Worm (Caenorhabditis elegans) whole organism, L1 larva: ENCODE results near the gene C42D8.9.

Experiments used
- C34B4.2 ChIP-seq: sonication (generic microtip); optimal IDR thresholded peaks from 2 replicates; lab custom pipeline; 2017; ENCODE audit warnings: mild to moderate bottlenecking, missing genetic modification characterization, missing compliant biosample characterization
- Y116A8C.19 ChIP-seq: sonication (generic microtip); optimal IDR thresholded peaks from 2 replicates; lab custom pipeline; 2016; ENCODE audit warnings: missing compliant biosample characterization, missing genetic modification characterization, borderline replicate concordance
- aha-1 ChIP-seq: fragments of 150-350 bp; optimal IDR thresholded peaks from 2 replicates; lab custom pipeline; 2014; ENCODE audit warnings: missing biosample characterization, missing genetic modification characterization
- alr-1 ChIP-seq: fragments of 200-800 bp; sonication (Bioruptor generic); optimal IDR thresholded peaks from 2 replicates; lab custom pipeline; 2018; ENCODE audit warnings: borderline replicate concordance, mild to moderate bottlenecking, missing genetic modification characterization, missing compliant biosample characterization
- aly-2 ChIP-seq: fragments of 150-350 bp; optimal IDR thresholded peaks from 2 replicates; lab custom pipeline; 2014; ENCODE audit warnings: missing biosample characterization, missing genetic modification characterization
- ceh-82 ChIP-seq, 3 experiments: fragments of 150-350 bp in 1 of 3; sonication (generic microtip) in 2 of 3; optimal IDR thresholded peaks; 2 replicates each; lab custom pipeline; 2014 to 2017; ENCODE audit warnings: missing biosample characterization in 3 of 3, missing genetic modification characterization in 3 of 3
- ceh-90 ChIP-seq: sonication (generic microtip); optimal IDR thresholded peaks from 2 replicates; lab custom pipeline; 2016; ENCODE audit warnings: missing genetic modification characterization, missing compliant biosample characterization
- ces-1 ChIP-seq: fragments of 150-350 bp; optimal IDR thresholded peaks from 2 replicates; lab custom pipeline; 2014; ENCODE audit warnings: missing biosample characterization, missing genetic modification reagents, missing genetic modification characterization
- dsc-1 ChIP-seq: sonication (generic microtip); optimal IDR thresholded peaks from 2 replicates; lab custom pipeline; 2016; ENCODE audit warnings: mild to moderate bottlenecking, missing genetic modification characterization, missing compliant biosample characterization
- egl-13 ChIP-seq: sonication (generic microtip); optimal IDR thresholded peaks from 2 replicates; lab custom pipeline; 2016; ENCODE audit warnings: missing genotype, missing genetic modification reagents, missing genetic modification characterization, missing compliant biosample characterization
- egl-27 ChIP-seq, 2 experiments: fragments of 150-350 bp in 1 of 2; sonication (generic microtip); optimal IDR thresholded peaks; 3 replicates each; lab custom pipeline; 2017 to 2018; ENCODE audit warnings: missing biosample characterization in 2 of 2, missing genetic modification characterization in 2 of 2, missing genetic modification reagents in 2 of 2
- elt-3 ChIP-seq, 6 experiments: fragments of 150-350 bp in 1 of 6; sonication (generic microtip); optimal IDR thresholded peaks; 2 replicates each; lab custom pipeline; 2017 to 2018; ENCODE audit warnings: missing biosample characterization in 6 of 6, missing genetic modification characterization in 6 of 6, inconsistent platforms in 1 of 6
- fkh-10 ChIP-seq: sonication (generic microtip); optimal IDR thresholded peaks from 2 replicates; lab custom pipeline; 2017; ENCODE audit warnings: missing biosample characterization, missing genetic modification reagents, missing genetic modification characterization
- fkh-8 ChIP-seq: sonication (generic microtip); optimal IDR thresholded peaks from 2 replicates; lab custom pipeline; 2016; ENCODE audit warnings: mild to moderate bottlenecking, missing genetic modification characterization, missing compliant biosample characterization
- fos-1 ChIP-seq: fragments of 150-350 bp; optimal IDR thresholded peaks from 2 replicates; lab custom pipeline; 2014; ENCODE audit warnings: missing biosample characterization, missing genetic modification characterization
- hlh-17 ChIP-seq: fragments of 200-800 bp; sonication (Bioruptor generic); optimal IDR thresholded peaks from 2 replicates; lab custom pipeline; 2018; ENCODE audit warnings: missing genetic modification characterization, mild to moderate bottlenecking, missing compliant biosample characterization, moderate library complexity, borderline replicate concordance
- hpl-2 ChIP-seq: fragments of 150-350 bp; optimal IDR thresholded peaks from 2 replicates; lab custom pipeline; 2014; ENCODE audit warnings: missing biosample characterization, missing genetic modification reagents, missing genetic modification characterization
- lin-13 ChIP-seq: fragments of 150-350 bp; optimal IDR thresholded peaks from 2 replicates; lab custom pipeline; 2014; ENCODE audit warnings: missing biosample characterization, missing genetic modification reagents, missing genetic modification characterization
- lsy-2 ChIP-seq, 2 experiments: fragments of 150-350 bp; optimal IDR thresholded peaks; 2 replicates each; lab custom pipeline; 2014; ENCODE audit warnings: missing biosample characterization in 2 of 2, missing genetic modification characterization in 2 of 2
- mdl-1 ChIP-seq, 2 experiments: fragments of 150-350 bp; optimal IDR thresholded peaks; 2 replicates each; lab custom pipeline; 2014 to 2017; ENCODE audit warnings: missing biosample characterization in 2 of 2, missing genetic modification characterization in 2 of 2, inconsistent platforms in 1 of 2
- nhr-11 ChIP-seq: fragments of 150-350 bp; optimal IDR thresholded peaks from 2 replicates; lab custom pipeline; 2014; ENCODE audit warnings: missing biosample characterization, missing genetic modification characterization
- nhr-20 ChIP-seq: sonication (generic microtip); optimal IDR thresholded peaks from 2 replicates; lab custom pipeline; 2016; ENCODE audit warnings: mild to moderate bottlenecking, missing genetic modification characterization, missing compliant biosample characterization
- nhr-28 ChIP-seq: fragments of 150-350 bp; optimal IDR thresholded peaks from 2 replicates; lab custom pipeline; 2014; ENCODE audit warnings: missing biosample characterization, missing genetic modification characterization
- nhr-47 ChIP-seq: sonication (generic microtip); optimal IDR thresholded peaks from 2 replicates; lab custom pipeline; 2016; ENCODE audit warnings: mild to moderate bottlenecking, missing genetic modification characterization, moderate library complexity, missing compliant biosample characterization
- nhr-71 ChIP-seq: sonication (generic microtip); optimal IDR thresholded peaks from 2 replicates; lab custom pipeline; 2016; ENCODE audit warnings: mild to moderate bottlenecking, missing genetic modification characterization, moderate library complexity, missing compliant biosample characterization
- nhr-76 ChIP-seq: sonication (generic microtip); optimal IDR thresholded peaks from 2 replicates; lab custom pipeline; 2017; ENCODE audit warnings: missing biosample characterization, missing genetic modification characterization
- nhr-85 ChIP-seq: sonication (generic microtip); peaks from one replicate; lab custom pipeline; 2016; ENCODE audit warnings: missing genetic modification characterization, inconsistent platforms, missing compliant biosample characterization
- pax-3 ChIP-seq: fragments of 200-800 bp; sonication (Bioruptor generic); optimal IDR thresholded peaks from 2 replicates; lab custom pipeline; 2018; ENCODE audit warnings: mild to moderate bottlenecking, missing genetic modification characterization, moderate library complexity, missing compliant biosample characterization
- pqm-1 ChIP-seq: sonication (generic microtip); optimal IDR thresholded peaks from 3 replicates; lab custom pipeline; 2017; ENCODE audit warnings: missing biosample characterization, missing genetic modification characterization
- snu-23 ChIP-seq: sonication (generic microtip); optimal IDR thresholded peaks from 2 replicates; lab custom pipeline; 2016; ENCODE audit warnings: missing genetic modification characterization, missing compliant biosample characterization
- sox-4 ChIP-seq: sonication (generic microtip); optimal IDR thresholded peaks from 2 replicates; lab custom pipeline; 2016; ENCODE audit warnings: missing genetic modification characterization, missing compliant biosample characterization
- sptf-1 ChIP-seq: fragments of 150-350 bp; optimal IDR thresholded peaks from 2 replicates; lab custom pipeline; 2014; ENCODE audit warnings: missing biosample characterization, missing genetic modification characterization
- swsn-7 ChIP-seq: sonication (generic microtip); optimal IDR thresholded peaks from 2 replicates; lab custom pipeline; 2016; ENCODE audit warnings: missing genetic modification characterization, missing compliant biosample characterization
- tbx-2 ChIP-seq: sonication (generic microtip); optimal IDR thresholded peaks from 2 replicates; lab custom pipeline; 2016; ENCODE audit warnings: missing genetic modification characterization, missing compliant biosample characterization
- tlp-1 ChIP-seq: fragments of 150-350 bp; optimal IDR thresholded peaks from 2 replicates; lab custom pipeline; 2014; ENCODE audit warnings: missing biosample characterization, missing genetic modification characterization
- unc-62 ChIP-seq: fragments of 150-350 bp; optimal IDR thresholded peaks from 2 replicates; lab custom pipeline; 2014; ENCODE audit warnings: missing biosample characterization, missing genetic modification reagents, missing genetic modification characterization
- unc-98 ChIP-seq: fragments of 200-800 bp; sonication (Bioruptor generic); IDR thresholded peaks from 2 replicates; pipeline ENCODE4 v1.3.6; 2022; ENCODE audit warnings: missing genetic modification characterization, missing compliant biosample characterization
- ztf-11 ChIP-seq, 2 experiments: sonication (generic microtip); optimal IDR thresholded peaks; 2 replicates each; lab custom pipeline; 2016 to 2017; ENCODE audit warnings: missing genetic modification characterization in 2 of 2, missing biosample characterization in 1 of 2, missing compliant biosample characterization in 1 of 2
- ztf-4 ChIP-seq: fragments of 150-350 bp; optimal IDR thresholded peaks from 2 replicates; lab custom pipeline; 2014; ENCODE audit warnings: missing biosample characterization, missing genetic modification characterization

C42D8.9 gene

DNA sequence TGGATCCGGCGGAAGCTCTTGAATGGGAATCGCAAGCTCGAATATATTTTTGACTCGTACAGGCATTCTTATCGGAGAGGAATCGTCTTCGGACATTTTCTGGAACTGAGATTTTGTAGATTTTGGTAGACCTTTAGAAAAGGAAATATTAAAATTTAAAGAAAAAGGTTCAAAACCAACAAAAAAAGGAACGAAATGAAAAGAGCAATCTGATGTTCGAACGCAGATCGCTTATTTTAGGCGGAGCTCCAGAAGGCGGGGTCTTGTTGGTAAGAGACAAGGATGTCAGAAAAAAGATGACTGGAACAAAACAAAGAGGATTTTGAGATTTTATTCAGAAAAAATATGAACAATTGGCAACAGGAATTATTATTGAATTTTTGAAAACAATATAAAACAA is at the start of gene C42D8.9:
C42D8.9 (minus strand) TSS at position 101 of the 400 bp plus-strand sequence.
- TF ChIP-seq lsy-2 (tag; optimal IDR thresholded peaks at IDR 0.05; lab: Kevin White, UChicago) (no peak), nhr-85 (tag; lab: Kevin White, UChicago) (no peak), unc-98 (GFP tag; lab: Robert Waterston, UW) (no peak), alr-1 (tag; lab: Kevin White, UChicago) (no peak), mdl-1 (tag; optimal IDR thresholded peaks at IDR 0.05; lab: Kevin White, UChicago) (no peak), Y116A8C.19 (tag; lab: Kevin White, UChicago) (no peak), pax-3 (tag; lab: Kevin White, UChicago) (no peak), nhr-71 (tag; lab: Kevin White, UChicago) (no peak), C34B4.2 (tag; lab: Kevin White, UChicago) (no peak), fkh-10 (GFP tag; lab: Kevin White, UChicago) (no peak), aly-2 (tag; lab: Kevin White, UChicago) (no peak), elt-3 (tag; optimal IDR thresholded peaks at IDR 0.05; lab: Kevin White, UChicago) (no peak), aha-1 (tag; lab: Kevin White, UChicago) (no peak), nhr-47 (tag; lab: Kevin White, UChicago) (no peak), egl-13 (tag; lab: Kevin White, UChicago) (no peak), ces-1 (GFP tag; lab: Kevin White, UChicago) (no peak), egl-27 (tag; optimal IDR thresholded peaks at IDR 0.05; lab: Kevin White, UChicago) (no peak), nhr-11 (tag; lab: Kevin White, UChicago) (no peak), pqm-1 (no peak)

DNA sequence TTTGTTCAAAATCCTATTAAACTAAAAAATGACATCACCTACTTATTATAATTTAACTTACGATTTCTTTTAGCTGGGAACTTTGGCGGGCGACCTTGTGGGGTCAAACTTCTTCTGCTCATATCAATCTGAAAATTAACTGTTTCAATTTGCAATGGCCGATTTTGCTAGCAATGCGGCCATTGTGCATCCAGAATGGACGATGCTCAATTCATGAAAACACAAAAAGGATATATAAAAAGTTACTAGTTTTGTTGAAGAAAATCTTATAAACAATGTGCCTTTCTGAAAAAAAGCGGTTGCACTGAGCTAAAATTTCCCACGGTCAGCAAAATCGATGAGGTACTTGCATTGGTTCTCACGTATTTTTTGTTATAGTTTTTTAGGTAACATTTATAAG is 47.4 kb upstream of the C42D8.9 start, which contains the start of gene C31H2.3:
C31H2.3 (minus strand) TSS at position 101 of the 400 bp plus-strand sequence.
- TF ChIP-seq ceh-90 (no peak), nhr-85 (tag; lab: Kevin White, UChicago) (no peak), nhr-76 (tag; lab: Kevin White, UChicago) (no peak), snu-23 (GFP tag; lab: Kevin White, UChicago) (no peak), tbx-2 (tag; lab: Kevin White, UChicago) (no peak), ztf-11 (tag; optimal IDR thresholded peaks at IDR 0.05; lab: Kevin White, UChicago) (no peak), nhr-20 (tag; lab: Kevin White, UChicago) (no peak)

ce11 chrX:5152931-5153330 is 46.1 kb upstream of the C42D8.9 start:
- TF ChIP-seq hpl-2 (GFP tag; lab: Kevin White, UChicago) (no peak), tlp-1 (no peak), dsc-1 (tag; lab: Kevin White, UChicago) (peak; percentile 68), fkh-8 (tag; lab: Kevin White, UChicago) (peak; percentile 56), lsy-2 (tag; optimal IDR thresholded peaks at IDR 0.05; lab: Kevin White, UChicago) (no peak), sox-4 (peak; percentile 34), sptf-1 (tag; lab: Kevin White, UChicago) (no peak), nhr-47 (tag; lab: Kevin White, UChicago) (peak; percentile 21), swsn-7 (no peak), C34B4.2 (tag; lab: Kevin White, UChicago) (no peak), hlh-17 (GFP tag; lab: Kevin White, UChicago) (no peak), nhr-76 (tag; lab: Kevin White, UChicago) (no peak), ztf-4 (no peak), nhr-71 (tag; lab: Kevin White, UChicago) (peak; percentile 37), aha-1 (tag; lab: Kevin White, UChicago) (no peak), aly-2 (tag; lab: Kevin White, UChicago) (no peak)

DNA sequence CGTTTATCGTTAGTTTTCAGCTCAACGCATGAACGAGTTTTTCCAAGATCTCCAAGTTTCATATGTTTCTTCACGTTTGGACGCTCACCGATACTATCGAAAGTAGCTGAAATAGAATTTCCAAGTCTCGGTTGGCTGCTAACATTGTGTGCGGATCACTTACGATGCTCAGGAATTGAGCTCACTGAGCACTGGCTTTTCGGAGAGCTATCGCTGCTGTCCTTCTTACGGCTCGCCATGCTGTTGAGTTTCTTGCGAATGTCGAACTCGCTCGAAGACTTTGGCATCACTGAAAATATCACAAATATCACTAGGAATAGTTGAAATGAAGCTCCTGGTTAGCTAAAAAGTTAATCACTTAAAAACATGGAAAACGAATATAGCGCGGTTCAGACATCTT is 45.0 kb upstream of the C42D8.9 start:
- TF ChIP-seq lsy-2 (tag; optimal IDR thresholded peaks at IDR 0.05; lab: Kevin White, UChicago) (no peak), fos-1 (no peak), ces-1 (GFP tag; lab: Kevin White, UChicago) (no peak), nhr-28 (tag; lab: Kevin White, UChicago) (no peak), ceh-82 (tag; optimal IDR thresholded peaks at IDR 0.05; lab: Kevin White, UChicago) (no peak), egl-13 (tag; lab: Kevin White, UChicago) (no peak), ztf-11 (tag; optimal IDR thresholded peaks at IDR 0.05; lab: Kevin White, UChicago) (no peak), lin-13 (GFP tag; lab: Kevin White, UChicago) (no peak), mdl-1 (tag; optimal IDR thresholded peaks at IDR 0.05; lab: Kevin White, UChicago) (no peak), C34B4.2 (tag; lab: Kevin White, UChicago) (no peak), unc-62 (GFP tag; lab: Kevin White, UChicago) (no peak), nhr-20 (tag; lab: Kevin White, UChicago) (no peak)
